Worm (Caenorhabditis elegans) whole organism, young adult: ENCODE data around the gene C47G2.4.

Experiments used
- gei-17 ChIP-seq: fragments of 200-800 bp; sonication (Bioruptor generic); optimal IDR thresholded peaks from 2 replicates; lab custom pipeline; 2018; ENCODE audit warnings: mild to moderate bottlenecking, missing genetic modification characterization, missing compliant biosample characterization
- him-1 ChIP-seq: sonication (generic microtip); optimal IDR thresholded peaks from 2 replicates; lab custom pipeline; 2016; ENCODE audit warnings: missing genotype, missing genetic modification reagents, missing genetic modification characterization, missing compliant biosample characterization

ce11 chrII:11270829-11271228 is 22.6 kb downstream of the C47G2.4 start:
- no peak for TF ChIP-seq him-1 (tag; lab: Kevin White, UChicago)
- no peak for TF ChIP-seq gei-17 (GFP tag; lab: Kevin White, UChicago)
